Fruit fly (Drosophila melanogaster) whole organism, embryonic: Measurements from ENCODE around the gene CG43139.
A peak's percentile ranks its signal among the peaks of the same experiment; 100 is the strongest.

Source experiments
- Aef1 ChIP-seq: fragments of 200-800 bp; sonication (Bioruptor generic); IDR thresholded peaks from 3 replicates; pipeline ENCODE4 v1.3.6; 2022; ENCODE audit warnings: missing biosample characterization, missing genetic modification characterization
- BEAF-32 ChIP-seq: fragments of 200-800 bp; sonication (Bioruptor generic); optimal IDR thresholded peaks from 3 replicates; lab custom pipeline; 2017; ENCODE audit warnings: missing biosample characterization, missing genetic modification characterization, mild to moderate bottlenecking, moderate library complexity, missing genetic modification reagents
- Blimp-1 ChIP-seq: fragments of 200-800 bp; sonication (Bioruptor generic); optimal IDR thresholded peaks from 3 replicates; lab custom pipeline; 2018; ENCODE audit warnings: missing biosample characterization, missing genetic modification characterization, mild to moderate bottlenecking, moderate library complexity, missing genetic modification reagents
- Bteb2 ChIP-seq: fragments of 200-800 bp; sonication (Bioruptor generic); optimal IDR thresholded peaks from 2 replicates; lab custom pipeline; 2016; ENCODE audit warnings: missing biosample characterization, missing genetic modification characterization
- C15 ChIP-seq: fragments of 200-800 bp; sonication (Bioruptor generic); IDR thresholded peaks from 3 replicates; pipeline ENCODE4 v1.3.6; 2022; ENCODE audit warnings: missing biosample characterization, missing genetic modification characterization
- CG10321 ChIP-seq: fragments of 200-800 bp; sonication (Bioruptor generic); IDR thresholded peaks from 2 replicates; pipeline ENCODE4 v1.3.6; 2022; ENCODE audit warnings: missing biosample characterization, missing genetic modification characterization
- CG11504 ChIP-seq: fragments of 200-800 bp; sonication (Bioruptor generic); optimal IDR thresholded peaks from 3 replicates; lab custom pipeline; 2019; ENCODE audit warnings: missing biosample characterization, mild to moderate bottlenecking, missing genetic modification characterization, moderate library complexity
- CG1529 ChIP-seq: fragments of 200-800 bp; sonication (Bioruptor generic); optimal IDR thresholded peaks from 3 replicates; lab custom pipeline; 2018; ENCODE audit warnings: missing biosample characterization, missing genetic modification characterization
- CG17568 ChIP-seq: fragments of 200-800 bp; sonication (Bioruptor generic); optimal IDR thresholded peaks from 2 replicates; lab custom pipeline; 2018; ENCODE audit warnings: missing biosample characterization, mild to moderate bottlenecking, missing genetic modification characterization, moderate library complexity
- CG17802 ChIP-seq: fragments of 200-800 bp; sonication (Bioruptor generic); optimal IDR thresholded peaks from 2 replicates; lab custom pipeline; 2018; ENCODE audit warnings: missing biosample characterization, mild to moderate bottlenecking, missing genetic modification characterization, moderate library complexity
- CG2120 ChIP-seq: fragments of 200-800 bp; sonication (Bioruptor generic); optimal IDR thresholded peaks from 3 replicates; lab custom pipeline; 2016; ENCODE audit warnings: missing biosample characterization, missing genetic modification characterization
- CG31441 ChIP-seq: fragments of 200-800 bp; sonication (Bioruptor generic); IDR thresholded peaks from 2 replicates; pipeline ENCODE4 v1.3.6; 2022; ENCODE audit warnings: missing biosample characterization, missing genetic modification characterization
- CG3281 ChIP-seq: fragments of 200-800 bp; sonication (Bioruptor generic); optimal IDR thresholded peaks from 3 replicates; lab custom pipeline; 2017; ENCODE audit warnings: missing biosample characterization, mild to moderate bottlenecking, missing genetic modification characterization
- CG3847 ChIP-seq: fragments of 200-800 bp; sonication (Bioruptor generic); IDR thresholded peaks from 2 replicates; pipeline ENCODE4 v1.3.6; 2022; ENCODE audit warnings: missing biosample characterization, missing genetic modification characterization
- CG4617 ChIP-seq: fragments of 200-800 bp; sonication (Bioruptor generic); optimal IDR thresholded peaks from 3 replicates; lab custom pipeline; 2016; ENCODE audit warnings: missing biosample characterization, missing genetic modification characterization, borderline replicate concordance
- CG6813 ChIP-seq: fragments of 200-800 bp; sonication (Bioruptor generic); optimal IDR thresholded peaks from 2 replicates; lab custom pipeline; 2017; ENCODE audit warnings: missing biosample characterization, missing genetic modification characterization, mild to moderate bottlenecking, moderate library complexity, missing genetic modification reagents
- CG9876 ChIP-seq: fragments of 200-800 bp; sonication (Bioruptor generic); optimal IDR thresholded peaks from 2 replicates; lab custom pipeline; 2016; ENCODE audit warnings: missing biosample characterization, missing genetic modification characterization
- D19B ChIP-seq: fragments of 200-800 bp; sonication (Bioruptor generic); optimal IDR thresholded peaks from 2 replicates; lab custom pipeline; 2017; ENCODE audit warnings: missing biosample characterization, mild to moderate bottlenecking, missing genetic modification characterization
- Dfd ChIP-seq, 2 experiments: fragments of >200 bp; optimal IDR thresholded peaks; 2 replicates each; lab custom pipeline; 2017; ENCODE audit warnings: missing biosample characterization in 2 of 2, missing genetic modification characterization in 2 of 2
- Ets65A ChIP-seq: fragments of 200-800 bp; sonication (Bioruptor generic); peaks from one replicate; lab custom pipeline; 2016; ENCODE audit warnings: missing biosample characterization, missing genetic modification characterization
- Fer3 ChIP-seq: fragments of 200-800 bp; sonication (Bioruptor generic); optimal IDR thresholded peaks from 2 replicates; lab custom pipeline; 2018; ENCODE audit warnings: missing biosample characterization, mild to moderate bottlenecking, missing genetic modification characterization, moderate library complexity
- HLH3B ChIP-seq: fragments of 200-800 bp; sonication (Bioruptor generic); IDR thresholded peaks from 2 replicates; pipeline ENCODE4 v1.3.6; 2022; ENCODE audit warnings: missing biosample characterization, missing genetic modification characterization
- HmgZ ChIP-seq: fragments of 200-800 bp; sonication (Bioruptor generic); optimal IDR thresholded peaks from 2 replicates; lab custom pipeline; 2018; ENCODE audit warnings: missing biosample characterization, mild to moderate bottlenecking, missing genetic modification characterization
- Lim3 ChIP-seq: fragments of 200-800 bp; sonication (Bioruptor generic); IDR thresholded peaks from 2 replicates; pipeline ENCODE4 v1.3.6; 2022; ENCODE audit warnings: missing biosample characterization, missing genetic modification characterization
- MESR4 ChIP-seq: fragments of 200-800 bp; sonication (Bioruptor generic); optimal IDR thresholded peaks from 2 replicates; lab custom pipeline; 2018; ENCODE audit warnings: missing biosample characterization, mild to moderate bottlenecking, missing genetic modification characterization, moderate library complexity
- NC2α ChIP-seq: fragments of 200-800 bp; sonication (Bioruptor generic); optimal IDR thresholded peaks from 2 replicates; lab custom pipeline; 2016; ENCODE audit warnings: missing biosample characterization, missing genetic modification characterization
- Nf-YA ChIP-seq: fragments of 200-800 bp; sonication (Bioruptor generic); IDR thresholded peaks from 2 replicates; pipeline ENCODE4 v1.3.6; 2022; ENCODE audit warnings: missing biosample characterization, missing genetic modification characterization
- Nf-YC ChIP-seq: fragments of 200-800 bp; optimal IDR thresholded peaks from 3 replicates; lab custom pipeline; 2019; ENCODE audit warnings: missing biosample characterization, mild to moderate bottlenecking, missing genetic modification characterization, moderate library complexity
- Ravus ChIP-seq: fragments of 200-800 bp; sonication (Bioruptor generic); IDR thresholded peaks from 2 replicates; pipeline ENCODE4 v1.3.6; 2022; ENCODE audit warnings: missing biosample characterization, missing genetic modification characterization
- Rx ChIP-seq: fragments of 200-800 bp; sonication (Bioruptor generic); IDR thresholded peaks from 2 replicates; pipeline ENCODE4 v1.3.6; 2022; ENCODE audit warnings: missing biosample characterization, missing genetic modification characterization
- Side ChIP-seq: fragments of 200-800 bp; sonication (Bioruptor generic); optimal IDR thresholded peaks from 2 replicates; lab custom pipeline; 2016; ENCODE audit warnings: missing biosample characterization, missing genetic modification characterization
- Trl ChIP-seq, 3 experiments: fragments of >200 bp in 2 of 3; fragments of 200-800 bp in 1 of 3; sonication (Bioruptor generic) in 1 of 3; optimal IDR thresholded peaks; 2 replicates in 1 of 3; 3 replicates in 2 of 3; lab custom pipeline; 2016 to 2017; ENCODE audit warnings: missing biosample characterization in 1 of 3, missing genetic modification characterization in 1 of 3
- al ChIP-seq: fragments of 200-800 bp; sonication (Bioruptor generic); IDR thresholded peaks from 2 replicates; pipeline ENCODE4 v1.3.6; 2022; ENCODE audit warnings: missing biosample characterization, missing genetic modification characterization
- bab2 ChIP-seq: fragments of 200-800 bp; sonication (Bioruptor generic); optimal IDR thresholded peaks from 2 replicates; lab custom pipeline; 2016; ENCODE audit warnings: missing biosample characterization, missing genetic modification characterization
- br ChIP-seq: fragments of >200 bp; optimal IDR thresholded peaks from 2 replicates; lab custom pipeline; 2017
- corto ChIP-seq: fragments of 200-800 bp; sonication (Bioruptor generic); optimal IDR thresholded peaks from 2 replicates; lab custom pipeline; 2016; ENCODE audit warnings: missing biosample characterization, mild to moderate bottlenecking, missing genetic modification characterization, moderate library complexity
- crol ChIP-seq: fragments of 200-800 bp; sonication (Bioruptor generic); IDR thresholded peaks from 2 replicates; pipeline ENCODE4 v1.3.6; 2022; ENCODE audit warnings: missing biosample characterization, missing genetic modification characterization
- dysf ChIP-seq: fragments of 200-800 bp; sonication (Bioruptor generic); IDR thresholded peaks from 3 replicates; pipeline ENCODE4 v1.3.6; 2022; ENCODE audit warnings: missing biosample characterization, missing genetic modification characterization
- gem ChIP-seq: fragments of 200-800 bp; sonication (Bioruptor generic); optimal IDR thresholded peaks from 2 replicates; lab custom pipeline; 2019; ENCODE audit warnings: missing biosample characterization, mild to moderate bottlenecking, missing genetic modification characterization, moderate library complexity
- hkb ChIP-seq, 2 experiments: fragments of 200-800 bp in 1 of 2; fragments of >200 bp in 1 of 2; sonication (Bioruptor generic) in 1 of 2; IDR thresholded peaks in 1 of 2; optimal IDR thresholded peaks in 1 of 2; 2 replicates each; pipeline versions ENCODE4 v1.3.6 to Lab custom; 2017 to 2022; ENCODE audit warnings: missing biosample characterization in 1 of 2, missing genetic modification characterization in 1 of 2
- inv ChIP-seq: fragments of 200-800 bp; sonication (Bioruptor generic); IDR thresholded peaks from 2 replicates; pipeline ENCODE4 v1.3.6; 2022; ENCODE audit warnings: missing biosample characterization, missing genetic modification characterization; ENCODE audit not compliant: partially characterized antibody
- jigr1 ChIP-seq: fragments of 200-800 bp; sonication (Bioruptor generic); IDR thresholded peaks from 3 replicates; pipeline ENCODE4 v1.3.6; 2022; ENCODE audit warnings: missing biosample characterization, missing genetic modification characterization
- ken ChIP-seq: fragments of 200-800 bp; sonication (Bioruptor generic); IDR thresholded peaks from 3 replicates; pipeline ENCODE4 v1.3.6; 2022; ENCODE audit warnings: missing biosample characterization, missing genetic modification characterization
- lmd ChIP-seq: fragments of 200-800 bp; sonication (Bioruptor generic); IDR thresholded peaks from 2 replicates; pipeline ENCODE4 v1.3.6; 2022; ENCODE audit warnings: missing biosample characterization, missing genetic modification characterization
- pho ChIP-seq: fragments of 200-800 bp; sonication (Bioruptor generic); optimal IDR thresholded peaks from 2 replicates; lab custom pipeline; 2016; ENCODE audit warnings: missing biosample characterization, missing genetic modification characterization
- seq ChIP-seq: fragments of 200-800 bp; sonication (Bioruptor generic); IDR thresholded peaks from 2 replicates; pipeline ENCODE4 v1.3.6; 2022; ENCODE audit warnings: missing biosample characterization, missing genetic modification characterization
- shn ChIP-seq: fragments of 200-800 bp; sonication (Bioruptor generic); optimal IDR thresholded peaks from 3 replicates; lab custom pipeline; 2016; ENCODE audit warnings: missing biosample characterization, missing genetic modification characterization
- slbo ChIP-seq: fragments of 200-800 bp; sonication (Bioruptor generic); IDR thresholded peaks from 2 replicates; pipeline ENCODE4 v1.3.6; 2022; ENCODE audit warnings: missing biosample characterization, missing genetic modification characterization
- sob ChIP-seq: fragments of 200-800 bp; sonication (Bioruptor generic); IDR thresholded peaks from 2 replicates; pipeline ENCODE4 v1.3.6; 2022; ENCODE audit warnings: missing biosample characterization, missing genetic modification characterization
- tio ChIP-seq: fragments of 200-800 bp; sonication (Bioruptor generic); optimal IDR thresholded peaks from 2 replicates; lab custom pipeline; 2017; ENCODE audit warnings: missing biosample characterization, missing genetic modification characterization, inconsistent platforms
- trem ChIP-seq: fragments of 200-800 bp; optimal IDR thresholded peaks from 3 replicates; lab custom pipeline; 2019; ENCODE audit warnings: missing biosample characterization, mild to moderate bottlenecking, missing genetic modification characterization, moderate library complexity
- ttk ChIP-seq: fragments of 200-800 bp; sonication (Bioruptor generic); IDR thresholded peaks from 2 replicates; pipeline ENCODE4 v2.1.2; 2022; ENCODE audit warnings: missing biosample characterization, missing genetic modification characterization

The CG43139 gene

dm6 chr3R:27519879-27520278 lies 18.1 kb upstream of the CG43139 start (continued):
- TF ChIP-seq Blimp-1 (no peak), jigr1 (GFP tag; lab: Robert Waterston, UW) (no peak), Side (no peak), CG3281 (GFP tag; lab: Kevin White, UChicago) (peak; percentile 4), CG31441 (0 out of 2 replicates have a peak, but pooled peaks have one; percentile 32), pho (no peak), al (GFP tag; lab: Robert Waterston, UW) (no peak), Aef1 (GFP tag; lab: Robert Waterston, UW) (no peak), ken (GFP tag; lab: Robert Waterston, UW) (no peak), Nf-YC (tag; lab: Kevin White, UChicago) (no peak), hkb (optimal IDR thresholded peaks at IDR 0.05; lab: Kevin White, UChicago) (no peak), hkb (GFP tag; IDR thresholded peaks at IDR 0.05; lab: Robert Waterston, UW) (no peak), CG3847 (GFP tag; lab: Robert Waterston, UW) (no peak), bab2 (GFP tag; lab: Kevin White, UChicago) (no peak), Ets65A (peak; percentile 90), gem (peak; percentile 23), CG1529 (GFP tag; lab: Kevin White, UChicago) (no peak), Trl (optimal IDR thresholded peaks at IDR 0.05; lab: Kevin White, UChicago) (no peak), Trl (GFP tag; optimal IDR thresholded peaks at IDR 0.05; lab: Kevin White, UChicago) (no peak), inv (no peak), lmd (GFP tag; lab: Robert Waterston, UW) (peak; percentile 41), Lim3 (GFP tag; lab: Robert Waterston, UW) (no peak), HLH3B (GFP tag; lab: Robert Waterston, UW) (no peak), trem (no peak), br (no peak), Ravus (no peak), NC2α (GFP tag; lab: Kevin White, UChicago) (no peak), slbo (GFP tag; lab: Robert Waterston, UW) (no peak), corto (GFP tag; lab: Kevin White, UChicago) (no peak), CG4617 (GFP tag; lab: Kevin White, UChicago) (no peak), sob (no peak), C15 (GFP tag; lab: Robert Waterston, UW) (no peak), HmgZ (tag; lab: Kevin White, UChicago) (no peak), dysf (GFP tag; lab: Robert Waterston, UW) (0 out of 3 replicates have a peak, but pooled peaks have one; percentile 30), Nf-YA (no peak), BEAF-32 (GFP tag; lab: Kevin White, UChicago) (no peak), Bteb2 (no peak), CG10321 (GFP tag; lab: Robert Waterston, UW) (no peak), CG17802 (tag; lab: Kevin White, UChicago) (no peak), shn (GFP tag; lab: Kevin White, UChicago) (no peak), CG11504 (peak; percentile 45), CG2120 (GFP tag; lab: Kevin White, UChicago) (no peak), CG9876 (GFP tag; lab: Kevin White, UChicago) (no peak), seq (GFP tag; lab: Robert Waterston, UW) (no peak), CG6813 (no peak), Dfd (GFP tag; optimal IDR thresholded peaks at IDR 0.05; lab: Kevin White, UChicago) (no peak), tio (GFP tag; lab: Kevin White, UChicago) (no peak), ttk (GFP tag; lab: Robert Waterston, UW) (no peak), Fer3 (tag; lab: Kevin White, UChicago) (no peak), MESR4 (GFP tag; lab: Kevin White, UChicago) (no peak), Rx (GFP tag; lab: Robert Waterston, UW) (no peak), crol (GFP tag; lab: Robert Waterston, UW) (no peak), D19B (GFP tag; lab: Kevin White, UChicago) (no peak), CG17568 (no peak)
